Fruit fly (Drosophila melanogaster): ENCODE results near the gene CG31730.

The CG31730 gene

DNA sequence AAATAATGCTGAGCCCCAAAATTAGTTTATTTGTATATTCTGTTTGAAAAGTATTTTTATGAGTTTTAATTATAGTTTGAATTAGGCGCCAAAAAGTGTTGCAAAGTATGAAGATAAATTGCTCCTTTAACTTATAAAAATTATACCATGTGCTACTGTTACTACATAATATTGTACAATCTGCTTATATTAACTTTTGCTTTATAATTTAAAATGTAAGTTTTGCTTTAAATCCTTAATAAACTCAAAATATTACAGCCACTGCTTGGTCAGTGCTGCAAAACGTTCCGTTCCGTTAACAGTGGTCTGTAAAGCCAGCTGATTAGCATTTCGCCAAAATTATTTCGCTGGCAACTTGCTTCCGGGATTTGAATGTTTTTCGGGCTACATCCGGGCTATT, 30.1 kb upstream of the CG31730 start, which contains the start of gene CG31729 (continued):
- TF ChIP-seq crp (GFP tag; optimal IDR thresholded peaks at IDR 0.05) (peak; percentile 13 to 87), tap (tag; optimal IDR thresholded peaks at IDR 0.05) (no peak), CkIIα-i1 (GFP tag; IDR thresholded peaks at IDR 0.05) (no peak), slou (GFP tag; optimal IDR thresholded peaks at IDR 0.05) (no peak), stc (GFP tag; IDR thresholded peaks at IDR 0.05) (peak; percentile 21; the same call in 1 of the 2 replicates), CG12104 (GFP tag; optimal IDR thresholded peaks at IDR 0.05) (no peak), ind (GFP tag; optimal IDR thresholded peaks at IDR 0.05) (peak; percentile 38), CG13894 (tag; optimal IDR thresholded peaks at IDR 0.05) (no peak), Xbp1 (GFP tag; optimal IDR thresholded peaks at IDR 0.05) (peak; percentile 25), vvl (GFP tag; IDR thresholded peaks at IDR 0.05) (peak; percentile 39; the same call in 1 of the 2 replicates), Lim3 (GFP tag; IDR thresholded peaks at IDR 0.05) (no peak), CG2120 (GFP tag; optimal IDR thresholded peaks at IDR 0.05) (peak; percentile 27), CG4820 (GFP tag; optimal IDR thresholded peaks at IDR 0.05) (peak; percentile 33)

DNA sequence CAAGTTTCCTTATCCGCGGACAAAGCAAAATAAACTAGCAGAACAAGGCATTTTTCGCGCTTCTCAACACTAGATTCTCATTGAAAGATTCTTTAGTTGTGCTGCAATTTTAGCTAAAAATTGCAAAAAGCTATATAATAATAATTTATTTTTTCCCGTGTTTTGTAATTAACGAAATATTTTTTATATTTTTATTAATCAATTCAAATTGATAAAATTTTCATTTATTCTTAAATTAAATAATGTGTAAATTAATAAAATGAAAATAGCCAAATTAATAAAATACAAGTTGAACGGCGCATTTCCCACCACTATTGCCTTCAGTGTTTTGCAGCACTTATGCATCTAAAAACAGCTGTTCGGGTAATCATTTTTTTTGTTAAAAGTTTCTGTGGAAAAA, 26.9 kb upstream of the CG31730 start, which contains the start of the genes Drep4 and Uvrag:
Gene Drep4 (minus strand): TSS at position 7 of the 400 bp plus-strand sequence.
Gene Uvrag (plus strand): TSS at position 322 of the 400 bp plus-strand sequence.
- no peak for TF ChIP-seq prd (optimal IDR thresholded peaks at IDR 0.05)
- TF ChIP-seq prd (GFP tag; IDR thresholded peaks at IDR 0.05), result peak; percentile 59; the same call in 1 of the 3 replicates
- TF ChIP-seq Dp (GFP tag; optimal IDR thresholded peaks at IDR 0.05), result no peak
- peak; percentile 51 for TF ChIP-seq CG17385 (GFP tag; optimal IDR thresholded peaks at IDR 0.05)
- TF ChIP-seq Sox102F (GFP tag; optimal IDR thresholded peaks at IDR 0.05), result peak; percentile 64
- TF ChIP-seq CG5180 (GFP tag; optimal IDR thresholded peaks at IDR 0.05), result no peak
- TF ChIP-seq Fer1 (GFP tag; optimal IDR thresholded peaks at IDR 0.05), result no peak
- no peak for TF ChIP-seq CG10959 (GFP tag; IDR thresholded peaks at IDR 0.05)
- peak; percentile 7 for TF ChIP-seq Usf (GFP tag; optimal IDR thresholded peaks at IDR 0.05)
- TF ChIP-seq CG13894 (tag; optimal IDR thresholded peaks at IDR 0.05), result no peak
- TF ChIP-seq pb (GFP tag; optimal IDR thresholded peaks at IDR 0.05), result no peak
- TF ChIP-seq sug (tag; optimal IDR thresholded peaks at IDR 0.05), result no peak
- TF ChIP-seq CG13296 (GFP tag; optimal IDR thresholded peaks at IDR 0.05), result peak; percentile 66
- TF ChIP-seq scrt (GFP tag; optimal IDR thresholded peaks at IDR 0.05), result peak; percentile 36
- TF ChIP-seq disco-r (GFP tag; optimal IDR thresholded peaks at IDR 0.05), result no peak
- TF ChIP-seq CG8765 (GFP tag; IDR thresholded peaks at IDR 0.05), result no peak
- no peak for TF ChIP-seq Opbp (GFP tag; IDR thresholded peaks at IDR 0.05; ENCODE audit: partially characterized antibody)
- TF ChIP-seq CG12942 (GFP tag; optimal IDR thresholded peaks at IDR 0.05), result peak; percentile 48
- peak; percentile 65 for TF ChIP-seq Hmr (GFP tag; optimal IDR thresholded peaks at IDR 0.05)
- TF ChIP-seq grn (GFP tag; optimal IDR thresholded peaks at IDR 0.05), result no peak
- TF ChIP-seq trem (tag; optimal IDR thresholded peaks at IDR 0.05), result peak; percentile 67
- TF ChIP-seq CG6689 (GFP tag; IDR thresholded peaks at IDR 0.05), result peak; percentile 31; the same call in 1 of the 2 replicates
- TF ChIP-seq ap (GFP tag; IDR thresholded peaks at IDR 0.05), result no peak
- TF ChIP-seq trh (GFP tag; optimal IDR thresholded peaks at IDR 0.05), result peak; percentile 20
- no peak for TF ChIP-seq CG15011 (GFP tag; optimal IDR thresholded peaks at IDR 0.05)
- no peak for TF ChIP-seq MESR4 (GFP tag; optimal IDR thresholded peaks at IDR 0.05)
- no peak for TF ChIP-seq CG7839 (tag; optimal IDR thresholded peaks at IDR 0.05)
- peak; percentile 50 for TF ChIP-seq YL-1 (GFP tag; optimal IDR thresholded peaks at IDR 0.05)
- TF ChIP-seq CG34224 (GFP tag; IDR thresholded peaks at IDR 0.05; ENCODE audit: partially characterized antibody), result no peak
- no peak for TF ChIP-seq nerfin-1 (tag; optimal IDR thresholded peaks at IDR 0.05)
- TF ChIP-seq sisA (GFP tag; IDR thresholded peaks at IDR 0.05), result no peak
- TF ChIP-seq croc (GFP tag; conservative IDR thresholded peaks at IDR 0.05), result peak; percentile 39; the same call in 2 of the 3 replicates
- TF ChIP-seq exex (tag; optimal IDR thresholded peaks at IDR 0.05), result no peak
- TF ChIP-seq Nf-YB (GFP tag; optimal IDR thresholded peaks at IDR 0.05), result no peak
- no peak for TF ChIP-seq CG6654 (GFP tag; optimal IDR thresholded peaks at IDR 0.05)
- TF ChIP-seq Vsx1 (GFP tag; optimal IDR thresholded peaks at IDR 0.05), result no peak
- peak; percentile 64 for TF ChIP-seq tin (GFP tag; optimal IDR thresholded peaks at IDR 0.05)
- no peak for TF ChIP-seq Pdp1 (GFP tag; optimal IDR thresholded peaks at IDR 0.05)

Data from whole organism, embryonic.